Fruit fly (Drosophila melanogaster) whole organism, pupa: ENCODE measurements around the gene CG13117.

Experiments used
- CG10348 ChIP-seq: fragments of 200-800 bp; sonication (Bioruptor generic); IDR thresholded peaks from 2 replicates; pipeline ENCODE4 v1.3.6; 2022; ENCODE audit warnings: missing biosample characterization, missing genetic modification characterization
- CG13204 ChIP-seq: fragments of 200-800 bp; sonication (Bioruptor generic); optimal IDR thresholded peaks from 2 replicates; lab custom pipeline; 2018; ENCODE audit warnings: missing biosample characterization, mild to moderate bottlenecking, missing genetic modification characterization, moderate library complexity
- CG14655 ChIP-seq: fragments of 200-800 bp; sonication (Bioruptor generic); optimal IDR thresholded peaks from 3 replicates; lab custom pipeline; 2017; ENCODE audit warnings: mild to moderate bottlenecking, missing biosample characterization, missing genetic modification reagents, missing genetic modification characterization
- CG17806 ChIP-seq: fragments of 200-800 bp; sonication (Bioruptor generic); optimal IDR thresholded peaks from 2 replicates; lab custom pipeline; 2018; ENCODE audit warnings: missing biosample characterization, mild to moderate bottlenecking, missing genetic modification characterization, moderate library complexity
- CG4496 ChIP-seq: fragments of 200-800 bp; sonication (Bioruptor generic); IDR thresholded peaks from 3 replicates; pipeline ENCODE4 v1.3.6; 2022; ENCODE audit warnings: missing biosample characterization, missing genetic modification characterization
- CG8159 ChIP-seq: fragments of 200-800 bp; sonication (Bioruptor generic); optimal IDR thresholded peaks from 3 replicates; lab custom pipeline; 2018; ENCODE audit warnings: missing biosample characterization, mild to moderate bottlenecking, missing genetic modification characterization, moderate library complexity
- EcR ChIP-seq: fragments of 200-800 bp; sonication (Bioruptor generic); optimal IDR thresholded peaks from 3 replicates; lab custom pipeline; 2019; ENCODE audit warnings: missing biosample characterization, missing genetic modification characterization, mild to moderate bottlenecking, moderate library complexity, missing genetic modification reagents
- Ets98B ChIP-seq: fragments of 200-800 bp; sonication (Bioruptor generic); IDR thresholded peaks from 2 replicates; pipeline ENCODE4 v1.3.6; 2022; ENCODE audit warnings: missing biosample characterization, missing genetic modification characterization
- Pif1A ChIP-seq: fragments of 200-800 bp; sonication (Bioruptor generic); optimal IDR thresholded peaks from 3 replicates; lab custom pipeline; 2016; ENCODE audit warnings: missing biosample characterization, missing genetic modification characterization
- Pif1B ChIP-seq: fragments of 200-800 bp; sonication (Bioruptor generic); optimal IDR thresholded peaks from 3 replicates; lab custom pipeline; 2016; ENCODE audit warnings: missing biosample characterization, missing genetic modification characterization
- Snoo ChIP-seq: fragments of 200-800 bp; sonication (Bioruptor generic); optimal IDR thresholded peaks from 3 replicates; lab custom pipeline; 2017; ENCODE audit warnings: missing biosample characterization, mild to moderate bottlenecking, missing genetic modification characterization, inconsistent platforms
- fd96Ca ChIP-seq: fragments of 200-800 bp; sonication (Bioruptor generic); IDR thresholded peaks from 3 replicates; pipeline ENCODE4 v1.3.6; 2022; ENCODE audit warnings: missing biosample characterization, missing genetic modification characterization
- gl ChIP-seq: fragments of 200-800 bp; sonication (Bioruptor generic); optimal IDR thresholded peaks from 2 replicates; lab custom pipeline; 2018; ENCODE audit warnings: missing biosample characterization, mild to moderate bottlenecking, missing genetic modification characterization
- rn ChIP-seq: fragments of 200-800 bp; sonication (Bioruptor generic); IDR thresholded peaks from 2 replicates; pipeline ENCODE4 v1.3.6; 2022; ENCODE audit warnings: missing biosample characterization, missing genetic modification characterization

- TF ChIP-seq Pif1A (GFP tag; lab: Kevin White, UChicago) (no peak), CG4496 (GFP tag; lab: Robert Waterston, UW) (peak; percentile 47; the same call in 1 of the 3 replicates), EcR (GFP tag; lab: Kevin White, UChicago) (peak; percentile 41), Snoo (tag; lab: Kevin White, UChicago) (peak; percentile 47), CG13204 (GFP tag; lab: Kevin White, UChicago) (no peak), fd96Ca (no peak), Ets98B (no peak), CG10348 (no peak), Pif1B (GFP tag; lab: Kevin White, UChicago) (no peak), CG14655 (no peak), gl (tag; lab: Kevin White, UChicago) (no peak), CG8159 (tag; lab: Kevin White, UChicago) (peak; percentile 43), rn (no peak), CG17806 (tag; lab: Kevin White, UChicago) (peak; percentile 21)
Observed at dm6 chr2L:9700454-9700853, 36.0 kb upstream of the CG13117 start, which contains the start of gene pelo.
